Worm (Caenorhabditis elegans): Measurements from ENCODE around the gene F11C7.2.

F11C7.2 gene

DNA sequence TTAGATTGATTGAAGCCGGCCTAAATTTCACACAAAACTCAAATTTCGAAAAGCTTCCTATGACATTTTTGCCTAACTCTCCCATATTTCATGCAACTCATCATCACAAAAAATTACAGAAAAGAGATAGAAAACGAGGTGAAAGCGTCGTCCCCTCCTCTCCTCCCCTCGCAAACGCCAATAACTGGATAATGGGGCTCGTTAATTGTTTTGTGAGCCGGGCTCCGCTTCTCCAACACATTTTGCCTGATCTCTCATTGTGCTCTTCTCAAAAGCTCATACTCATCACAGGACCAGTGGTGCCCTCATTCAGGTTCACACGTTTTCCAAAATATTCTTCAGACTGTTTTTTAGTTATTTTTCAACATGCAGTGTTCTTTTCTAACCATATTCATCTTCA is 32.2 kb downstream of the F11C7.2 start, which contains the start of gene pbo-6:
Gene pbo-6 (plus strand): TSS at position 240 of the 400 bp plus-strand sequence.
- TF ChIP-seq M03D4.4 (tag; optimal IDR thresholded peaks at IDR 0.05) = no peak
- no peak for TF ChIP-seq snpc-4 (tag; optimal IDR thresholded peaks at IDR 0.05)
- TF ChIP-seq unc-39 (tag; optimal IDR thresholded peaks at IDR 0.05) = no peak

DNA sequence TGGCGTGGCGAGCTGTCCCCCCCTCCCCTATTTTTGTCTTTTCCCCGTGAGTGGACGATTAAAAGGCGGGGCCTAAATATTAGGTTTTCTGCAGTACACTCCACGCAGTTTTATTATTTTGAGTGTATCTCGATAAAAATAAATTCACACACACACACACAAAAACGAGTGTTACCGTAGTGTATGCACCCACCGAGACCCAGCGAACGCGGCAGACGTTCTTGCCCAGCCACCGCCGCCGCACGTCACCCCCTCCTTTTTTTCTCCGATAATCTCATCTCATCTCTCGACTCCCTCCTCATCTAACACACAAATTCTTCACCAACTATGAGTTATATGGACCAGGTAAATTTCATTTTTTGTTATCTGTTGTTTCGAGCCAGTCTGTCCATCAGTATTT is 37.6 kb downstream of the F11C7.2 start, which contains the start of gene fubl-3:
Gene fubl-3 (plus strand): TSS at position 212 of the 400 bp plus-strand sequence.
- TF ChIP-seq cnd-1 (tag; optimal IDR thresholded peaks at IDR 0.05) (peak; percentile 8), elt-1 (tag; optimal IDR thresholded peaks at IDR 0.05; ENCODE audit: borderline replicate concordance, insufficient read depth) (peak; percentile 18), ces-1 (GFP tag; optimal IDR thresholded peaks at IDR 0.05) (peak; percentile 26), nhr-28 (tag; optimal IDR thresholded peaks at IDR 0.05) (no peak), mab-5 (tag; optimal IDR thresholded peaks at IDR 0.05) (no peak), pha-4 (tag; optimal IDR thresholded peaks at IDR 0.05) (peak; percentile 1), lsy-2 (tag; optimal IDR thresholded peaks at IDR 0.05) (peak; percentile 92), mep-1 (tag; optimal IDR thresholded peaks at IDR 0.05) (peak; percentile 7), hlh-1 (tag; optimal IDR thresholded peaks at IDR 0.05) (peak; percentile 44), lin-13 (tag; optimal IDR thresholded peaks at IDR 0.05) (peak; percentile 13)

DNA sequence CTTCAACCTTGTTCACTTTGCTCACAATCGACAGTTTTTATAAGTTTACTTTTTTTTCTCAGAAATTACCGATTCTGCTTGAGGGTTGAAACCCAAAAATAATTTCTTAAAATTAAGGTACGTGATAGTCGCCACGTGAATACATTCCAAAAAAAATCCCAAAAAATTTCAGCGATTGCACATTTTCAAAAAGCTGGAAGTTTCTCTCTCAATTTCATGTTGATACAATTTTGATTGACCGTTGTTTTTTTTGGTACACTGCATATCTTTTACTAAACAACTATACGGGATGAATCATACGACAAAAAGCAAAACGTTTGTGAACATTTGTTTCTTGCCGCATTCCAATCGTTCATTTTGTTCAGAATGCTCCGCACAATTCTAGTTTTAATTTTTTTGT is 41.8 kb downstream of the F11C7.2 start, which contains the start of gene C36E6.8:
Gene C36E6.8 (plus strand): TSS at position 301 of the 400 bp plus-strand sequence.
- TF ChIP-seq nhr-12 (tag; optimal IDR thresholded peaks at IDR 0.05) = no peak
- TF ChIP-seq zip-8 (tag; optimal IDR thresholded peaks at IDR 0.05) = no peak
- TF ChIP-seq mls-2 (tag; optimal IDR thresholded peaks at IDR 0.05) = no peak
- no peak for TF ChIP-seq nhr-237 (tag; optimal IDR thresholded peaks at IDR 0.05)
- TF ChIP-seq drap-1 (GFP tag; optimal IDR thresholded peaks at IDR 0.05) = no peak
- no peak for TF ChIP-seq unc-39 (tag; optimal IDR thresholded peaks at IDR 0.05)
- no peak for TF ChIP-seq mep-1 (tag; optimal IDR thresholded peaks at IDR 0.05)
- no peak for TF ChIP-seq M03D4.4 (tag; optimal IDR thresholded peaks at IDR 0.05)
- no peak for TF ChIP-seq nhr-76 (tag; optimal IDR thresholded peaks at IDR 0.05)
- no peak for TF ChIP-seq elt-3 (tag; optimal IDR thresholded peaks at IDR 0.05)
- TF ChIP-seq elt-1 (tag; optimal IDR thresholded peaks at IDR 0.05; ENCODE audit: borderline replicate concordance, insufficient read depth) = no peak
- no peak for TF ChIP-seq unc-62 (GFP tag; optimal IDR thresholded peaks at IDR 0.05)
- no peak for TF ChIP-seq unc-120 (tag; optimal IDR thresholded peaks at IDR 0.05; ENCODE audit: poor library complexity, severe bottlenecking)

Measured in whole organism, mixed stage, embryonic.